Worm (Caenorhabditis elegans) whole organism, L4/young adult: ENCODE data around the gene syd-1.

Source experiments
- W03F9.2 ChIP-seq: fragments of 150-350 bp; optimal IDR thresholded peaks from 2 replicates; lab custom pipeline; 2014; ENCODE audit warnings: missing biosample characterization, missing genetic modification characterization
- dao-5 ChIP-seq: sonication (generic microtip); optimal IDR thresholded peaks from 2 replicates; lab custom pipeline; 2016; ENCODE audit warnings: missing genotype, missing genetic modification characterization, moderate library complexity, missing compliant biosample characterization
- him-1 ChIP-seq: sonication (generic microtip); optimal IDR thresholded peaks from 2 replicates; lab custom pipeline; 2016; ENCODE audit warnings: missing genotype, missing genetic modification reagents, missing genetic modification characterization, missing compliant biosample characterization

The syd-1 gene

ce11 chrII:7583555-7583954 lies 11.2 kb downstream of the syd-1 start, which contains the start of gene mks-3:
mks-3 (minus strand) TSS chrII:7583655.
- TF ChIP-seq W03F9.2 (tag; lab: Kevin White, UChicago) = no peak
- no peak for TF ChIP-seq him-1 (tag; lab: Kevin White, UChicago)

- TF ChIP-seq dao-5 (tag; lab: Kevin White, UChicago) = no peak
- TF ChIP-seq him-1 (tag; lab: Kevin White, UChicago) = no peak
- TF ChIP-seq W03F9.2 (tag; lab: Kevin White, UChicago) = no peak
Measured at ce11 chrII:7577412-7577811, 17.3 kb downstream of the syd-1 start, which contains the start of gene F35D2.6. F35D2.6 (plus strand) TSS chrII:7577712.

- TF ChIP-seq dao-5 (tag; lab: Kevin White, UChicago) = no peak
- no peak for TF ChIP-seq him-1 (tag; lab: Kevin White, UChicago)
- no peak for TF ChIP-seq W03F9.2 (tag; lab: Kevin White, UChicago)
Measured at ce11 chrII:7575614-7576013, 19.1 kb downstream of the syd-1 start, which contains the start of gene F35D2.1. F35D2.1 (plus strand) TSS chrII:7575914.

- no peak for TF ChIP-seq W03F9.2 (tag; lab: Kevin White, UChicago)
- no peak for TF ChIP-seq him-1 (tag; lab: Kevin White, UChicago)
- TF ChIP-seq dao-5 (tag; lab: Kevin White, UChicago) = no peak
Measured at ce11 chrII:7574143-7574542, 20.6 kb downstream of the syd-1 start, which contains the start of gene F35D2.2. F35D2.2 (plus strand) TSS chrII:7574443.

- no peak for TF ChIP-seq W03F9.2 (tag; lab: Kevin White, UChicago)
- TF ChIP-seq dao-5 (tag; lab: Kevin White, UChicago) = no peak
- no peak for TF ChIP-seq him-1 (tag; lab: Kevin White, UChicago)
Measured at ce11 chrII:7570820-7571219, 23.9 kb downstream of the syd-1 start.

ce11 chrII:7570305-7570704 lies 24.4 kb downstream of the syd-1 start, which contains the start of gene F35D2.3:
F35D2.3 (plus strand) TSS chrII:7570605.
- TF ChIP-seq dao-5 (tag; lab: Kevin White, UChicago) (no peak), W03F9.2 (tag; lab: Kevin White, UChicago) (no peak), him-1 (tag; lab: Kevin White, UChicago) (no peak)

- no peak for TF ChIP-seq him-1 (tag; lab: Kevin White, UChicago)
- TF ChIP-seq W03F9.2 (tag; lab: Kevin White, UChicago) = no peak
- TF ChIP-seq dao-5 (tag; lab: Kevin White, UChicago) = no peak
Measured at ce11 chrII:7562616-7563015, 32.1 kb downstream of the syd-1 start.

ce11 chrII:7561494-7561893 lies 33.2 kb downstream of the syd-1 start, which contains the start of the genes ZK1290.11 and ZK1290.1:
ZK1290.11 (minus strand) TSS chrII:7561594.
ZK1290.1 (plus strand) TSS chrII:7561764.
- TF ChIP-seq W03F9.2 (tag; lab: Kevin White, UChicago) = no peak

- TF ChIP-seq dao-5 (tag; lab: Kevin White, UChicago) (no peak), W03F9.2 (tag; lab: Kevin White, UChicago) (no peak), him-1 (tag; lab: Kevin White, UChicago) (no peak)
Measured at ce11 chrII:7560844-7561243, 33.9 kb downstream of the syd-1 start.

- TF ChIP-seq dao-5 (tag; lab: Kevin White, UChicago) (no peak), him-1 (tag; lab: Kevin White, UChicago) (no peak), W03F9.2 (tag; lab: Kevin White, UChicago) (no peak)
Measured at ce11 chrII:7558864-7559263, 35.8 kb downstream of the syd-1 start.

- TF ChIP-seq W03F9.2 (tag; lab: Kevin White, UChicago) (no peak), dao-5 (tag; lab: Kevin White, UChicago) (no peak), him-1 (tag; lab: Kevin White, UChicago) (no peak)
Measured at ce11 chrII:7557981-7558380, 36.7 kb downstream of the syd-1 start.

ce11 chrII:7555454-7555853 lies 39.3 kb downstream of the syd-1 start, which contains the start of gene ZK1290.14:
ZK1290.14 (minus strand) TSS chrII:7555592.
- TF ChIP-seq dao-5 (tag; lab: Kevin White, UChicago) (no peak), W03F9.2 (tag; lab: Kevin White, UChicago) (no peak), him-1 (tag; lab: Kevin White, UChicago) (no peak)

ce11 chrII:7554716-7555247 lies 39.9 kb downstream of the syd-1 start:
- TF ChIP-seq W03F9.2 (tag; lab: Kevin White, UChicago) (peak; percentile 11), him-1 (tag; lab: Kevin White, UChicago) (no peak), dao-5 (tag; lab: Kevin White, UChicago) (no peak)

ce11 chrII:7553806-7554205 lies 40.9 kb downstream of the syd-1 start, which contains the start of gene ZK1290.10:
ZK1290.10 (minus strand) TSS chrII:7553906.
- TF ChIP-seq him-1 (tag; lab: Kevin White, UChicago) (no peak), W03F9.2 (tag; lab: Kevin White, UChicago) (no peak), dao-5 (tag; lab: Kevin White, UChicago) (no peak)
